Fruit fly (Drosophila melanogaster) whole organism, embryonic: ENCODE results near the gene beta4GalNAcTB.

Source experiments
- Ada2b ChIP-seq: fragments of 200-800 bp; sonication (Bioruptor generic); IDR thresholded peaks from 2 replicates; pipeline ENCODE4 v1.3.6; 2022; ENCODE audit warnings: missing biosample characterization, missing genetic modification characterization
- CG10147 ChIP-seq: fragments of 200-800 bp; sonication (Bioruptor generic); optimal IDR thresholded peaks from 2 replicates; lab custom pipeline; 2019; ENCODE audit warnings: missing biosample characterization, mild to moderate bottlenecking, missing genetic modification characterization, moderate library complexity
- CG10274 ChIP-seq: fragments of 200-800 bp; sonication (Bioruptor generic); optimal IDR thresholded peaks from 3 replicates; lab custom pipeline; 2017; ENCODE audit warnings: missing biosample characterization, mild to moderate bottlenecking, missing genetic modification characterization
- CG10654 ChIP-seq: fragments of 200-800 bp; sonication (Bioruptor generic); optimal IDR thresholded peaks from 2 replicates; lab custom pipeline; 2016; ENCODE audit warnings: missing biosample characterization, missing genetic modification characterization
- CG14014 ChIP-seq: fragments of 200-800 bp; sonication (Bioruptor generic); IDR thresholded peaks from 2 replicates; pipeline ENCODE4 v1.3.6; 2022; ENCODE audit warnings: missing biosample characterization, missing genetic modification characterization
- CG1792 ChIP-seq: fragments of 200-800 bp; sonication (Bioruptor generic); optimal IDR thresholded peaks from 2 replicates; lab custom pipeline; 2016; ENCODE audit warnings: missing biosample characterization, missing genetic modification characterization
- CG2202 ChIP-seq: fragments of 200-800 bp; sonication (Bioruptor generic); optimal IDR thresholded peaks from 2 replicates; lab custom pipeline; 2018; ENCODE audit warnings: missing biosample characterization, mild to moderate bottlenecking, missing genetic modification characterization
- CG31388 ChIP-seq: fragments of 200-800 bp; sonication (Bioruptor generic); optimal IDR thresholded peaks from 2 replicates; lab custom pipeline; 2016; ENCODE audit warnings: missing biosample characterization, missing genetic modification characterization
- CG4617 ChIP-seq: fragments of 200-800 bp; sonication (Bioruptor generic); optimal IDR thresholded peaks from 3 replicates; lab custom pipeline; 2016; ENCODE audit warnings: missing biosample characterization, missing genetic modification characterization, borderline replicate concordance
- CG4820 ChIP-seq: fragments of 200-800 bp; sonication (Bioruptor generic); optimal IDR thresholded peaks from 3 replicates; lab custom pipeline; 2016; ENCODE audit warnings: missing biosample characterization, missing genetic modification characterization
- CG7963 ChIP-seq: fragments of 200-800 bp; sonication (Bioruptor generic); IDR thresholded peaks from 3 replicates; pipeline ENCODE4 v1.3.6; 2022; ENCODE audit warnings: missing biosample characterization, missing genetic modification characterization; ENCODE audit not compliant: partially characterized antibody
- D ChIP-seq, 2 experiments: fragments of 200-800 bp in 1 of 2; fragments of >200 bp in 1 of 2; sonication (Bioruptor generic) in 1 of 2; optimal IDR thresholded peaks; 2 replicates in 1 of 2; 3 replicates in 1 of 2; lab custom pipeline; 2017; ENCODE audit warnings: mild to moderate bottlenecking in 1 of 2, missing biosample characterization in 1 of 2, missing genetic modification characterization in 1 of 2, missing genetic modification reagents in 1 of 2
- Dll ChIP-seq: fragments of 200-800 bp; sonication (Bioruptor generic); IDR thresholded peaks from 4 replicates; pipeline ENCODE4 v1.3.6; 2022; ENCODE audit warnings: missing biosample characterization, missing genetic modification characterization; ENCODE audit not compliant: partially characterized antibody
- Drgx ChIP-seq: fragments of 200-800 bp; sonication (Bioruptor generic); IDR thresholded peaks from 2 replicates; pipeline ENCODE4 v1.3.6; 2022; ENCODE audit warnings: missing biosample characterization, missing genetic modification characterization
- E2f1 ChIP-seq: fragments of 200-800 bp; sonication (Bioruptor generic); IDR thresholded peaks from 2 replicates; pipeline ENCODE4 v1.3.6; 2022; ENCODE audit warnings: missing biosample characterization, missing genetic modification characterization
- H2.0 ChIP-seq: fragments of 200-800 bp; sonication (Bioruptor generic); IDR thresholded peaks from 2 replicates; pipeline ENCODE4 v1.3.6; 2022; ENCODE audit warnings: missing biosample characterization, missing genetic modification characterization
- Hand ChIP-seq: fragments of 200-800 bp; sonication (Bioruptor generic); optimal IDR thresholded peaks from 2 replicates; lab custom pipeline; 2017; ENCODE audit warnings: mild to moderate bottlenecking, missing biosample characterization, missing genetic modification reagents, missing genetic modification characterization
- Nf-YA ChIP-seq: fragments of 200-800 bp; sonication (Bioruptor generic); IDR thresholded peaks from 2 replicates; pipeline ENCODE4 v1.3.6; 2022; ENCODE audit warnings: missing biosample characterization, missing genetic modification characterization
- Ravus ChIP-seq: fragments of 200-800 bp; sonication (Bioruptor generic); IDR thresholded peaks from 2 replicates; pipeline ENCODE4 v1.3.6; 2022; ENCODE audit warnings: missing biosample characterization, missing genetic modification characterization
- Six4 ChIP-seq: fragments of 200-800 bp; sonication (Bioruptor generic); optimal IDR thresholded peaks from 2 replicates; lab custom pipeline; 2016; ENCODE audit warnings: missing biosample characterization, missing genetic modification characterization
- TFAM ChIP-seq: fragments of 200-800 bp; sonication (Bioruptor generic); optimal IDR thresholded peaks from 2 replicates; lab custom pipeline; 2017; ENCODE audit warnings: missing biosample characterization, missing genetic modification characterization, inconsistent platforms
- Xrp1 ChIP-seq: fragments of 200-800 bp; sonication (Bioruptor generic); IDR thresholded peaks from 2 replicates; pipeline ENCODE4 v1.3.6; 2022; ENCODE audit warnings: missing biosample characterization, missing genetic modification characterization
- aop ChIP-seq: fragments of 200-800 bp; sonication (Bioruptor generic); IDR thresholded peaks from 2 replicates; pipeline ENCODE4 v1.3.6; 2022; ENCODE audit warnings: missing biosample characterization, missing genetic modification characterization
- cad ChIP-seq: fragments of >200 bp; optimal IDR thresholded peaks from 2 replicates; lab custom pipeline; 2017; ENCODE audit warnings: missing biosample characterization, missing genetic modification characterization
- chif ChIP-seq, 2 experiments: fragments of 200-800 bp; sonication (Bioruptor generic); optimal IDR thresholded peaks; 3 replicates each; lab custom pipeline; 2016; ENCODE audit warnings: missing biosample characterization in 2 of 2, missing genetic modification characterization in 2 of 2
- chm ChIP-seq: fragments of 200-800 bp; sonication (Bioruptor generic); IDR thresholded peaks from 2 replicates; pipeline ENCODE4 v1.3.6; 2022; ENCODE audit warnings: missing biosample characterization, missing genetic modification characterization
- ems ChIP-seq: fragments of 200-800 bp; sonication (Bioruptor generic); optimal IDR thresholded peaks from 3 replicates; lab custom pipeline; 2016; ENCODE audit warnings: missing biosample characterization, missing genetic modification characterization
- ewg ChIP-seq: fragments of 200-800 bp; sonication (Bioruptor generic); optimal IDR thresholded peaks from 3 replicates; lab custom pipeline; 2017; ENCODE audit warnings: mild to moderate bottlenecking, missing biosample characterization, missing genetic modification reagents, missing genetic modification characterization
- fd102C ChIP-seq: fragments of 200-800 bp; sonication (Bioruptor generic); optimal IDR thresholded peaks from 2 replicates; lab custom pipeline; 2018; ENCODE audit warnings: missing biosample characterization, mild to moderate bottlenecking, missing genetic modification characterization, moderate library complexity
- fd3F ChIP-seq: fragments of 200-800 bp; sonication (Bioruptor generic); optimal IDR thresholded peaks from 2 replicates; lab custom pipeline; 2018; ENCODE audit warnings: missing biosample characterization, mild to moderate bottlenecking, missing genetic modification characterization, moderate library complexity
- fd64A ChIP-seq: fragments of 200-800 bp; sonication (Bioruptor generic); optimal IDR thresholded peaks from 3 replicates; lab custom pipeline; 2018; ENCODE audit warnings: missing biosample characterization, mild to moderate bottlenecking, missing genetic modification characterization
- fru ChIP-seq: fragments of >200 bp; optimal IDR thresholded peaks from 2 replicates; lab custom pipeline; 2017
- ftz-f1 ChIP-seq: fragments of 200-800 bp; sonication (Bioruptor generic); optimal IDR thresholded peaks from 2 replicates; lab custom pipeline; 2016; ENCODE audit warnings: missing biosample characterization, missing genetic modification characterization
- gt ChIP-seq: fragments of 200-800 bp; sonication (Bioruptor generic); IDR thresholded peaks from 2 replicates; pipeline ENCODE4 v1.3.6; 2022; ENCODE audit warnings: missing biosample characterization, missing genetic modification characterization
- ham ChIP-seq: fragments of 200-800 bp; sonication (Bioruptor generic); IDR thresholded peaks from 2 replicates; pipeline ENCODE4 v1.3.6; 2022; ENCODE audit warnings: missing biosample characterization, missing genetic modification characterization
- hb ChIP-seq: fragments of 200-800 bp; sonication (Bioruptor generic); IDR thresholded peaks from 3 replicates; pipeline ENCODE4 v1.3.6; 2022; ENCODE audit warnings: missing biosample characterization, missing genetic modification characterization; ENCODE audit not compliant: partially characterized antibody
- maf-S ChIP-seq: fragments of 200-800 bp; sonication (Bioruptor generic); optimal IDR thresholded peaks from 2 replicates; lab custom pipeline; 2016; ENCODE audit warnings: missing biosample characterization, missing genetic modification characterization
- nerfin-2 ChIP-seq: fragments of 200-800 bp; sonication (Bioruptor generic); IDR thresholded peaks from 2 replicates; pipeline ENCODE4 v1.3.6; 2022; ENCODE audit warnings: missing biosample characterization, missing genetic modification characterization; ENCODE audit not compliant: partially characterized antibody
- onecut ChIP-seq: fragments of 200-800 bp; sonication (Bioruptor generic); IDR thresholded peaks from 2 replicates; pipeline ENCODE4 v1.3.6; 2022; ENCODE audit warnings: missing biosample characterization, missing genetic modification characterization
- pros ChIP-seq: fragments of 200-800 bp; sonication (Bioruptor generic); optimal IDR thresholded peaks from 3 replicates; lab custom pipeline; 2019; ENCODE audit warnings: missing biosample characterization, mild to moderate bottlenecking, missing genetic modification characterization, moderate library complexity
- sug ChIP-seq: fragments of 200-800 bp; optimal IDR thresholded peaks from 2 replicates; lab custom pipeline; 2019; ENCODE audit warnings: missing biosample characterization, mild to moderate bottlenecking, missing genetic modification characterization, moderate library complexity
- zf30C ChIP-seq: fragments of 200-800 bp; sonication (Bioruptor generic); optimal IDR thresholded peaks from 3 replicates; lab custom pipeline; 2018; ENCODE audit warnings: missing biosample characterization, mild to moderate bottlenecking, missing genetic modification characterization

beta4GalNAcTB gene

dm6 chr3R:29033909-29034629 is at the start of gene beta4GalNAcTB, which contains the start of gene Cpsf100 (continued):
- TF ChIP-seq CG7963 (GFP tag; lab: Robert Waterston, UW) (no peak), Drgx (GFP tag; lab: Robert Waterston, UW) (no peak), CG10147 (GFP tag; lab: Kevin White, UChicago) (peak; percentile 65), ham (no peak), hb (no peak), gt (GFP tag; lab: Robert Waterston, UW) (no peak), chif (GFP tag; optimal IDR thresholded peaks at IDR 0.05; lab: Kevin White, UChicago) (peak; percentile 38 to 66), CG1792 (GFP tag; lab: Kevin White, UChicago) (no peak), nerfin-2 (GFP tag; lab: Robert Waterston, UW) (no peak), fd3F (GFP tag; lab: Kevin White, UChicago) (peak; percentile 52), sug (peak; percentile 69), H2.0 (peak; percentile 63), ewg (GFP tag; lab: Kevin White, UChicago) (peak; percentile 37), cad (GFP tag; lab: Kevin White, UChicago) (no peak), maf-S (peak; percentile 29), CG4820 (peak; percentile 67), onecut (0 out of 2 replicates have a peak, but pooled peaks have one; percentile 6), CG10654 (GFP tag; lab: Kevin White, UChicago) (peak; percentile 71), CG14014 (GFP tag; lab: Robert Waterston, UW) (peak; percentile 49; the same call in 1 of the 2 replicates), fru (no peak), ftz-f1 (no peak), CG4617 (GFP tag; lab: Kevin White, UChicago) (peak; percentile 4), CG2202 (tag; lab: Kevin White, UChicago) (peak; percentile 29), Ravus (no peak), fd102C (peak; percentile 34), fd64A (GFP tag; lab: Kevin White, UChicago) (no peak), Hand (no peak), pros (GFP tag; lab: Kevin White, UChicago) (no peak), ems (peak; percentile 21), chm (GFP tag; lab: Robert Waterston, UW) (0 out of 2 replicates have a peak, but pooled peaks have one; percentile 52), CG31388 (GFP tag; lab: Kevin White, UChicago) (peak; percentile 25), Xrp1 (GFP tag; lab: Robert Waterston, UW) (peak; percentile 49), TFAM (no peak), E2f1 (peak; percentile 64), CG10274 (GFP tag; lab: Kevin White, UChicago) (peak; percentile 47), D (optimal IDR thresholded peaks at IDR 0.05; lab: Kevin White, UChicago) (no peak), D (GFP tag; optimal IDR thresholded peaks at IDR 0.05; lab: Kevin White, UChicago) (peak; percentile 70), zf30C (no peak), Six4 (peak; percentile 49), Dll (GFP tag; lab: Robert Waterston, UW) (no peak), aop (0 out of 2 replicates have a peak, but pooled peaks have one; percentile 57), Ada2b (GFP tag; lab: Robert Waterston, UW) (peak; percentile 29; the same call in 1 of the 2 replicates), Nf-YA (GFP tag; lab: Robert Waterston, UW) (no peak)
